Worm (Caenorhabditis elegans) whole organism, L4 larva: ENCODE measurements around the gene F09F7.5.

Experiments used
- F10B5.3 ChIP-seq: sonication (generic microtip); optimal IDR thresholded peaks from 2 replicates; lab custom pipeline; 2016; ENCODE audit warnings: mild to moderate bottlenecking, missing genetic modification characterization, missing compliant biosample characterization
- F49E8.2 ChIP-seq: sonication (generic microtip); optimal IDR thresholded peaks from 2 replicates; lab custom pipeline; 2016; ENCODE audit warnings: missing compliant biosample characterization, mild to moderate bottlenecking, missing genetic modification characterization, borderline replicate concordance
- T26A8.4 ChIP-seq: fragments of 200-800 bp; sonication (Bioruptor generic); IDR thresholded peaks from 2 replicates; pipeline ENCODE4 v1.3.6; 2022; ENCODE audit warnings: missing genetic modification characterization, missing compliant biosample characterization
- Y48G9A.11 ChIP-seq: fragments of 200-800 bp; sonication (Bioruptor generic); IDR thresholded peaks from 2 replicates; pipeline ENCODE4 v1.3.6; 2022; ENCODE audit warnings: missing genetic modification reagents, missing genetic modification characterization, missing compliant biosample characterization
- ZK546.5 ChIP-seq, 2 experiments: sonication (generic microtip); optimal IDR thresholded peaks; 2 replicates each; lab custom pipeline; 2017; ENCODE audit warnings: missing biosample characterization in 2 of 2, missing genetic modification characterization in 2 of 2
- aha-1 ChIP-seq: fragments of 150-350 bp; peaks from one replicate; lab custom pipeline; 2014; ENCODE audit warnings: missing biosample characterization, missing genetic modification characterization
- arid-1 ChIP-seq: fragments of 200-800 bp; sonication (Bioruptor generic); conservative IDR thresholded peaks from 2 replicates; pipeline ENCODE4 v1.3.6; 2022; ENCODE audit warnings: missing genetic modification reagents, missing genetic modification characterization, missing compliant biosample characterization
- attf-4 ChIP-seq: sonication (generic microtip); optimal IDR thresholded peaks from 3 replicates; lab custom pipeline; 2017; ENCODE audit warnings: missing biosample characterization, missing genetic modification characterization
- ceh-20 ChIP-seq: fragments of 200-800 bp; sonication (Bioruptor generic); IDR thresholded peaks from 2 replicates; pipeline ENCODE4 v1.3.6; 2022; ENCODE audit warnings: missing genetic modification reagents, missing genetic modification characterization, missing compliant biosample characterization
- ceh-44 ChIP-seq: fragments of 200-800 bp; sonication (Bioruptor generic); IDR thresholded peaks from 2 replicates; pipeline ENCODE4 v1.3.6; 2022; ENCODE audit warnings: missing genetic modification reagents, missing genetic modification characterization, missing compliant biosample characterization
- ctbp-1 ChIP-seq: fragments of 200-800 bp; sonication (Bioruptor generic); IDR thresholded peaks from 2 replicates; pipeline ENCODE4 v1.3.6; 2022; ENCODE audit warnings: missing genetic modification reagents, missing genetic modification characterization, missing compliant biosample characterization
- daf-12 ChIP-seq: fragments of 150-350 bp; optimal IDR thresholded peaks from 2 replicates; lab custom pipeline; 2014; ENCODE audit warnings: missing biosample characterization, missing genetic modification reagents, missing genetic modification characterization
- daf-16 ChIP-seq, 3 experiments: sonication (generic microtip); optimal IDR thresholded peaks; 2 replicates each; lab custom pipeline; 2016 to 2017; ENCODE audit warnings: missing genetic modification characterization in 3 of 3, missing genetic modification reagents in 3 of 3, mild to moderate bottlenecking in 2 of 3, missing compliant biosample characterization in 2 of 3, missing biosample characterization in 1 of 3, moderate library complexity in 1 of 3
- daf-19 ChIP-seq: fragments of 200-800 bp; sonication (Bioruptor generic); conservative IDR thresholded peaks from 2 replicates; pipeline ENCODE4 v1.3.6; 2022; ENCODE audit warnings: missing genetic modification characterization, missing compliant biosample characterization
- dmd-6 ChIP-seq: fragments of 200-800 bp; sonication (Bioruptor generic); IDR thresholded peaks from 2 replicates; pipeline ENCODE4 v1.3.6; 2022; ENCODE audit warnings: missing genetic modification reagents, missing genetic modification characterization, missing compliant biosample characterization
- dmd-8 ChIP-seq: fragments of 200-800 bp; sonication (Bioruptor generic); IDR thresholded peaks from 2 replicates; pipeline ENCODE4 v1.3.6; 2022; ENCODE audit warnings: missing genetic modification characterization, missing compliant biosample characterization
- dmd-9 ChIP-seq: fragments of 200-800 bp; sonication (Bioruptor generic); IDR thresholded peaks from 2 replicates; pipeline ENCODE4 v1.3.6; 2022; ENCODE audit warnings: missing genetic modification reagents, missing genetic modification characterization, missing compliant biosample characterization
- dve-1 ChIP-seq: sonication (generic microtip); optimal IDR thresholded peaks from 2 replicates; lab custom pipeline; 2017; ENCODE audit warnings: antibody characterized with exemption, mild to moderate bottlenecking, missing genetic modification characterization, missing compliant biosample characterization; ENCODE audit not compliant: insufficient read depth
- egl-27 ChIP-seq: sonication (generic microtip); optimal IDR thresholded peaks from 3 replicates; lab custom pipeline; 2017; ENCODE audit warnings: missing biosample characterization, missing genetic modification reagents, missing genetic modification characterization
- hlh-11 ChIP-seq: fragments of 200-800 bp; sonication (Bioruptor generic); optimal IDR thresholded peaks from 2 replicates; lab custom pipeline; 2018; ENCODE audit warnings: mild to moderate bottlenecking, missing genetic modification characterization, missing compliant biosample characterization
- jun-1 ChIP-seq: fragments of 150-350 bp; optimal IDR thresholded peaks from 2 replicates; lab custom pipeline; 2014; ENCODE audit warnings: missing biosample characterization, missing genetic modification reagents, missing genetic modification characterization
- lim-7 ChIP-seq: fragments of 200-800 bp; sonication (Bioruptor generic); IDR thresholded peaks from 2 replicates; pipeline ENCODE4 v1.3.6; 2022; ENCODE audit warnings: missing genetic modification characterization, missing compliant biosample characterization
- lin-13 ChIP-seq: fragments of 150-350 bp; optimal IDR thresholded peaks from 2 replicates; lab custom pipeline; 2014; ENCODE audit warnings: missing biosample characterization, missing genetic modification reagents, missing genetic modification characterization
- lin-38 ChIP-seq: fragments of 200-800 bp; sonication (Bioruptor generic); IDR thresholded peaks from 2 replicates; pipeline ENCODE4 v1.3.6; 2022; ENCODE audit warnings: missing genetic modification reagents, missing genetic modification characterization, missing compliant biosample characterization
- lsy-2 ChIP-seq, 2 experiments: fragments of 150-350 bp in 1 of 2; sonication (generic microtip) in 1 of 2; optimal IDR thresholded peaks; 2 replicates each; lab custom pipeline; 2014 to 2017; ENCODE audit warnings: missing biosample characterization in 2 of 2, missing genetic modification characterization in 2 of 2
- mep-1 ChIP-seq: fragments of 150-350 bp; sonication (generic microtip); optimal IDR thresholded peaks from 3 replicates; lab custom pipeline; 2014; ENCODE audit warnings: missing biosample characterization, missing genetic modification characterization
- nhr-10 ChIP-seq: fragments of 150-350 bp; optimal IDR thresholded peaks from 2 replicates; lab custom pipeline; 2014; ENCODE audit warnings: missing biosample characterization, missing genetic modification characterization
- nhr-102 ChIP-seq: sonication (generic microtip); optimal IDR thresholded peaks from 2 replicates; lab custom pipeline; 2016; ENCODE audit warnings: mild to moderate bottlenecking, missing genetic modification characterization, moderate library complexity, missing compliant biosample characterization
- nhr-111 ChIP-seq: fragments of 200-800 bp; sonication (Bioruptor generic); optimal IDR thresholded peaks from 2 replicates; lab custom pipeline; 2018; ENCODE audit warnings: mild to moderate bottlenecking, missing genetic modification characterization, missing compliant biosample characterization
- nhr-237 ChIP-seq: sonication (generic microtip); optimal IDR thresholded peaks from 2 replicates; lab custom pipeline; 2017; ENCODE audit warnings: missing biosample characterization, missing genetic modification characterization
- nhr-42 ChIP-seq: fragments of 200-800 bp; sonication (Bioruptor generic); IDR thresholded peaks from 2 replicates; pipeline ENCODE4 v1.3.6; 2022; ENCODE audit warnings: missing genetic modification characterization, missing compliant biosample characterization
- nhr-48 ChIP-seq: sonication (generic microtip); optimal IDR thresholded peaks from 2 replicates; lab custom pipeline; 2016; ENCODE audit warnings: mild to moderate bottlenecking, missing genetic modification characterization, missing compliant biosample characterization
- nhr-6 ChIP-seq: fragments of 150-350 bp; optimal IDR thresholded peaks from 2 replicates; lab custom pipeline; 2014; ENCODE audit warnings: missing biosample characterization, missing genetic modification characterization
- nhr-76 ChIP-seq: fragments of 150-350 bp; optimal IDR thresholded peaks from 2 replicates; lab custom pipeline; 2014; ENCODE audit warnings: missing biosample characterization, missing genetic modification characterization
- pha-4 ChIP-seq, 2 experiments: fragments of 150-350 bp in 1 of 2; fragments of 200-800 bp in 1 of 2; sonication (Bioruptor generic) in 1 of 2; IDR thresholded peaks in 1 of 2; optimal IDR thresholded peaks in 1 of 2; 2 replicates each; pipeline versions ENCODE4 v1.3.6 to Lab custom; 2014 to 2022; ENCODE audit warnings: missing genetic modification characterization in 2 of 2, missing genetic modification reagents in 2 of 2, missing biosample characterization in 1 of 2, missing compliant biosample characterization in 1 of 2
- php-3 ChIP-seq: fragments of 200-800 bp; sonication (Bioruptor generic); IDR thresholded peaks from 2 replicates; pipeline ENCODE4 v1.3.6; 2022; ENCODE audit warnings: missing genetic modification reagents, missing genetic modification characterization, missing compliant biosample characterization
- rbr-2 ChIP-seq: sonication (generic microtip); optimal IDR thresholded peaks from 2 replicates; lab custom pipeline; 2016; ENCODE audit warnings: missing genotype, missing genetic modification characterization, missing compliant biosample characterization
- saeg-2 ChIP-seq: fragments of 200-800 bp; sonication (Bioruptor generic); IDR thresholded peaks from 2 replicates; pipeline ENCODE4 v1.3.6; 2022; ENCODE audit warnings: missing genetic modification reagents, missing genetic modification characterization, missing compliant biosample characterization
- snpc-1.2 ChIP-seq: fragments of 200-800 bp; sonication (Bioruptor generic); IDR thresholded peaks from 2 replicates; pipeline ENCODE4 v1.3.6; 2022; ENCODE audit warnings: missing genetic modification reagents, missing genetic modification characterization, missing compliant biosample characterization
- spr-1 ChIP-seq: sonication (generic microtip); optimal IDR thresholded peaks from 2 replicates; lab custom pipeline; 2016; ENCODE audit warnings: mild to moderate bottlenecking, missing genetic modification characterization, missing compliant biosample characterization
- spr-3 ChIP-seq: fragments of 200-800 bp; sonication (Bioruptor generic); optimal IDR thresholded peaks from 2 replicates; lab custom pipeline; 2018; ENCODE audit warnings: mild to moderate bottlenecking, missing genetic modification characterization, missing compliant biosample characterization
- tag-97 ChIP-seq: fragments of 200-800 bp; sonication (Bioruptor generic); IDR thresholded peaks from 2 replicates; pipeline ENCODE4 v1.3.6; 2022; ENCODE audit warnings: missing genetic modification characterization, missing compliant biosample characterization
- tra-1 ChIP-seq: fragments of 200-800 bp; sonication (Bioruptor generic); IDR thresholded peaks from 2 replicates; pipeline ENCODE4 v1.3.6; 2022; ENCODE audit warnings: missing genetic modification reagents, missing genetic modification characterization, missing compliant biosample characterization
- unc-62 ChIP-seq, 3 experiments: fragments of 150-350 bp in 1 of 3; sonication (generic microtip); optimal IDR thresholded peaks in 2 of 3; peaks in 1 of 3; 1 replicate in 1 of 3; 2 replicates in 2 of 3; lab custom pipeline; 2014 to 2017; ENCODE audit warnings: missing biosample characterization in 3 of 3, missing genetic modification characterization in 3 of 3, missing genetic modification reagents in 3 of 3, missing genotype in 1 of 3
- vab-7 ChIP-seq: fragments of 200-800 bp; sonication (Bioruptor generic); IDR thresholded peaks from 2 replicates; pipeline ENCODE4 v1.3.6; 2022; ENCODE audit warnings: missing genetic modification reagents, missing genetic modification characterization, missing compliant biosample characterization
- zip-2 ChIP-seq: fragments of 150-350 bp; optimal IDR thresholded peaks from 2 replicates; lab custom pipeline; 2014; ENCODE audit warnings: missing biosample characterization, missing genetic modification characterization

The F09F7.5 gene

ce11 chrIII:5554884-5555500 lies 8.2 kb downstream of the F09F7.5 start, which contains the start of the genes nmad-1 and hach-1 (continued):
- peak; percentile 73 for TF ChIP-seq vab-7
- TF ChIP-seq tra-1 (GFP tag; lab: Robert Waterston, UW): no peak
- TF ChIP-seq mep-1: peak; percentile 87
- peak; percentile 67 for TF ChIP-seq hlh-11 (tag; lab: Kevin White, UChicago)
- peak; percentile 18 to 49 for TF ChIP-seq daf-16 (GFP tag; optimal IDR thresholded peaks at IDR 0.05; lab: Kevin White, UChicago)
- peak; percentile 48 for TF ChIP-seq daf-16 (tag; optimal IDR thresholded peaks at IDR 0.05; lab: Kevin White, UChicago)
- peak; percentile 43 for TF ChIP-seq lin-13 (GFP tag; lab: Kevin White, UChicago)
- TF ChIP-seq lsy-2 (tag; optimal IDR thresholded peaks at IDR 0.05; lab: Kevin White, UChicago): peak in 1 of 2 experiments; percentile 81
- TF ChIP-seq ceh-20: peak; percentile 59; the same call in 1 of the 2 replicates
- no peak for TF ChIP-seq nhr-237 (tag; lab: Kevin White, UChicago)
- TF ChIP-seq ceh-44 (GFP tag; lab: Robert Waterston, UW): no peak
- peak; percentile 79 for TF ChIP-seq dve-1 (tag; lab: Kevin White, UChicago)
- peak; percentile 48 for TF ChIP-seq nhr-6 (tag; lab: Kevin White, UChicago)
- TF ChIP-seq F10B5.3 (tag; lab: Kevin White, UChicago): peak; percentile 14

- TF ChIP-seq ZK546.5 (tag; optimal IDR thresholded peaks at IDR 0.05; lab: Kevin White, UChicago) (no peak), rbr-2 (no peak), spr-3 (GFP tag; lab: Kevin White, UChicago) (no peak), daf-19 (no peak), F49E8.2 (tag; lab: Kevin White, UChicago) (no peak), daf-12 (tag; lab: Kevin White, UChicago) (no peak), tag-97 (no peak), nhr-10 (no peak), attf-4 (tag; lab: Kevin White, UChicago) (no peak), arid-1 (GFP tag; lab: Robert Waterston, UW) (peak; percentile 69; the same call in 1 of the 2 replicates), zip-2 (no peak), nhr-76 (tag; lab: Kevin White, UChicago) (no peak), nhr-111 (GFP tag; lab: Kevin White, UChicago) (no peak), dmd-6 (GFP tag; lab: Robert Waterston, UW) (no peak), lim-7 (GFP tag; lab: Robert Waterston, UW) (peak; percentile 18; the same call in 1 of the 2 replicates), nhr-102 (tag; lab: Kevin White, UChicago) (peak; percentile 9), mep-1 (no peak), snpc-1.2 (GFP tag; lab: Robert Waterston, UW) (no peak), Y48G9A.11 (GFP tag; lab: Robert Waterston, UW) (peak; percentile 19; the same call in 1 of the 2 replicates), saeg-2 (GFP tag; lab: Robert Waterston, UW) (no peak), dmd-8 (GFP tag; lab: Robert Waterston, UW) (0 out of 2 replicates have a peak, but pooled peaks have one; percentile 51), ctbp-1 (GFP tag; lab: Robert Waterston, UW) (no peak), egl-27 (tag; lab: Kevin White, UChicago) (no peak), T26A8.4 (GFP tag; lab: Robert Waterston, UW) (peak; percentile 52; the same call in 1 of the 2 replicates), php-3 (GFP tag; lab: Robert Waterston, UW) (peak; percentile 44; the same call in 1 of the 2 replicates), jun-1 (tag; lab: Kevin White, UChicago) (no peak), nhr-237 (tag; lab: Kevin White, UChicago) (no peak), pha-4 (GFP tag; IDR thresholded peaks at IDR 0.05; lab: Robert Waterston, UW) (peak; percentile 47; the same call in 1 of the 2 replicates), pha-4 (tag; optimal IDR thresholded peaks at IDR 0.05; lab: Kevin White, UChicago) (no peak), unc-62 (GFP tag; optimal IDR thresholded peaks at IDR 0.05 in 1 of 2; lab: Kevin White, UChicago) (no peak), unc-62 (tag; optimal IDR thresholded peaks at IDR 0.05; lab: Kevin White, UChicago) (no peak), nhr-48 (no peak), dmd-9 (GFP tag; lab: Robert Waterston, UW) (no peak), aha-1 (tag; lab: Kevin White, UChicago) (peak; percentile 66), lin-38 (GFP tag; lab: Robert Waterston, UW) (peak; percentile 50), spr-1 (tag; lab: Kevin White, UChicago) (peak; percentile 24), nhr-42 (GFP tag; lab: Robert Waterston, UW) (no peak)
These were observed 10.5 kb downstream of the F09F7.5 start, which contains the start of gene rpc-2 for ce11 chrIII:5557246-5557819. Gene rpc-2 (plus strand): TSS chrIII:5557365.
